Worm (Caenorhabditis elegans) whole organism, early embryonic: ENCODE data around the gene T15H9.5.

Experiments used
- F13C5.2 ChIP-seq: sonication (generic microtip); optimal IDR thresholded peaks from 2 replicates; lab custom pipeline; 2017; ENCODE audit warnings: mild to moderate bottlenecking, missing genetic modification characterization, inconsistent platforms, missing compliant biosample characterization
- aly-1 ChIP-seq: sonication (generic microtip); optimal IDR thresholded peaks from 2 replicates; lab custom pipeline; 2016; ENCODE audit warnings: missing genetic modification characterization, missing compliant biosample characterization
- ama-1 ChIP-seq: fragments of 150-350 bp; optimal IDR thresholded peaks from 2 replicates; lab custom pipeline; 2014
- ceh-13 ChIP-seq: fragments of 200-800 bp; sonication (Bioruptor generic); optimal IDR thresholded peaks from 2 replicates; lab custom pipeline; 2018; ENCODE audit warnings: mild to moderate bottlenecking, missing genetic modification characterization, missing compliant biosample characterization
- hmg-4 ChIP-seq: fragments of 200-800 bp; sonication (Bioruptor generic); optimal IDR thresholded peaks from 2 replicates; lab custom pipeline; 2018; ENCODE audit warnings: mild to moderate bottlenecking, missing genetic modification characterization, missing compliant biosample characterization
- hnd-1 ChIP-seq: sonication (generic microtip); optimal IDR thresholded peaks from 2 replicates; lab custom pipeline; 2016; ENCODE audit warnings: missing genetic modification characterization, missing compliant biosample characterization
- tra-4 ChIP-seq: sonication (generic microtip); optimal IDR thresholded peaks from 2 replicates; lab custom pipeline; 2017; ENCODE audit warnings: missing genetic modification characterization, missing compliant biosample characterization

- TF ChIP-seq ama-1 (lab: Kevin White, UChicago) (no peak), hmg-4 (GFP tag; lab: Kevin White, UChicago) (no peak), aly-1 (no peak), ceh-13 (GFP tag; lab: Kevin White, UChicago) (no peak), tra-4 (tag; lab: Kevin White, UChicago) (no peak), F13C5.2 (tag; lab: Kevin White, UChicago) (no peak), hnd-1 (no peak)
Measured at ce11 chrII:9594924-9595323, 16.3 kb downstream of the T15H9.5 start, which contains the start of gene E02H1.5.
